Worm (Caenorhabditis elegans) whole organism, mixed stage, embryonic: ENCODE data around the gene srsx-19.

Experiments used
- M03D4.4 ChIP-seq: sonication (generic microtip); optimal IDR thresholded peaks from 2 replicates; lab custom pipeline; 2017; ENCODE audit warnings: mild to moderate bottlenecking, missing genetic modification characterization, missing compliant biosample characterization
- ceh-39 ChIP-seq: fragments of 150-350 bp; optimal IDR thresholded peaks from 2 replicates; lab custom pipeline; 2014; ENCODE audit warnings: missing biosample characterization, missing genetic modification characterization
- ceh-43 ChIP-seq: fragments of 200-800 bp; sonication (Bioruptor generic); optimal IDR thresholded peaks from 2 replicates; lab custom pipeline; 2018; ENCODE audit warnings: mild to moderate bottlenecking, missing genetic modification characterization, moderate library complexity, missing compliant biosample characterization
- ceh-83 ChIP-seq: fragments of 200-800 bp; sonication (Bioruptor generic); optimal IDR thresholded peaks from 2 replicates; lab custom pipeline; 2018; ENCODE audit warnings: mild to moderate bottlenecking, missing genetic modification characterization, missing compliant biosample characterization
- ces-1 ChIP-seq: fragments of 150-350 bp; optimal IDR thresholded peaks from 2 replicates; lab custom pipeline; 2014; ENCODE audit warnings: missing biosample characterization, missing genetic modification reagents, missing genetic modification characterization
- cnd-1 ChIP-seq: fragments of 200-800 bp; sonication (Bioruptor generic); optimal IDR thresholded peaks from 2 replicates; lab custom pipeline; 2018; ENCODE audit warnings: mild to moderate bottlenecking, missing genetic modification characterization, missing compliant biosample characterization
- drap-1 ChIP-seq: fragments of 200-800 bp; sonication (Bioruptor generic); optimal IDR thresholded peaks from 3 replicates; lab custom pipeline; 2018; ENCODE audit warnings: mild to moderate bottlenecking, missing genetic modification characterization, missing compliant biosample characterization
- elt-1 ChIP-seq: sonication (generic microtip); optimal IDR thresholded peaks from 2 replicates; lab custom pipeline; 2017; ENCODE audit warnings: missing genetic modification characterization, mild to moderate bottlenecking, missing compliant biosample characterization, antibody characterized with exemption, moderate library complexity, borderline replicate concordance; ENCODE audit not compliant: insufficient read depth
- flh-1 ChIP-seq: fragments of 200-800 bp; sonication (Bioruptor generic); optimal IDR thresholded peaks from 2 replicates; lab custom pipeline; 2018; ENCODE audit warnings: mild to moderate bottlenecking, missing genetic modification characterization, moderate library complexity, missing compliant biosample characterization
- ham-2 ChIP-seq: fragments of 200-800 bp; sonication (Bioruptor generic); optimal IDR thresholded peaks from 2 replicates; lab custom pipeline; 2018; ENCODE audit warnings: mild to moderate bottlenecking, missing genetic modification characterization, missing compliant biosample characterization
- hlh-1 ChIP-seq: fragments of 150-350 bp; optimal IDR thresholded peaks from 2 replicates; lab custom pipeline; 2014; ENCODE audit warnings: missing biosample characterization, missing genetic modification reagents, missing genetic modification characterization
- lin-13 ChIP-seq: fragments of 150-350 bp; optimal IDR thresholded peaks from 2 replicates; lab custom pipeline; 2014; ENCODE audit warnings: missing biosample characterization, missing genetic modification characterization
- lin-32 ChIP-seq: fragments of 200-800 bp; sonication (Bioruptor generic); optimal IDR thresholded peaks from 2 replicates; lab custom pipeline; 2018; ENCODE audit warnings: mild to moderate bottlenecking, missing genetic modification characterization, missing compliant biosample characterization
- lsy-2 ChIP-seq: fragments of 150-350 bp; optimal IDR thresholded peaks from 2 replicates; lab custom pipeline; 2014; ENCODE audit warnings: missing biosample characterization, missing genetic modification characterization
- mab-5 ChIP-seq: fragments of 150-350 bp; optimal IDR thresholded peaks from 2 replicates; lab custom pipeline; 2014; ENCODE audit warnings: missing biosample characterization, missing genetic modification characterization
- mep-1 ChIP-seq: fragments of 150-350 bp; optimal IDR thresholded peaks from 2 replicates; lab custom pipeline; 2017; ENCODE audit warnings: missing biosample characterization, missing genetic modification reagents, missing genetic modification characterization, inconsistent platforms
- mls-2 ChIP-seq: sonication (generic microtip); optimal IDR thresholded peaks from 2 replicates; lab custom pipeline; 2016; ENCODE audit warnings: mild to moderate bottlenecking, missing genetic modification characterization, moderate library complexity, missing compliant biosample characterization
- nhr-2 ChIP-seq: fragments of 150-350 bp; optimal IDR thresholded peaks from 2 replicates; lab custom pipeline; 2014; ENCODE audit warnings: missing biosample characterization, missing genetic modification characterization
- nhr-28 ChIP-seq: fragments of 150-350 bp; optimal IDR thresholded peaks from 2 replicates; lab custom pipeline; 2014; ENCODE audit warnings: missing biosample characterization, missing genetic modification characterization
- nhr-76 ChIP-seq: sonication (generic microtip); optimal IDR thresholded peaks from 2 replicates; lab custom pipeline; 2017; ENCODE audit warnings: missing biosample characterization, missing genetic modification characterization
- pha-4 ChIP-seq: fragments of 150-350 bp; optimal IDR thresholded peaks from 2 replicates; lab custom pipeline; 2018; ENCODE audit warnings: missing biosample characterization, missing genetic modification reagents, missing genetic modification characterization
- sem-2 ChIP-seq: fragments of 200-800 bp; sonication (Bioruptor generic); optimal IDR thresholded peaks from 2 replicates; lab custom pipeline; 2018; ENCODE audit warnings: mild to moderate bottlenecking, missing genetic modification characterization, missing compliant biosample characterization
- snpc-4 ChIP-seq: fragments of 150-350 bp; optimal IDR thresholded peaks from 2 replicates; lab custom pipeline; 2014; ENCODE audit warnings: missing biosample characterization, missing genetic modification characterization
- sptf-1 ChIP-seq: sonication (generic microtip); optimal IDR thresholded peaks from 2 replicates; lab custom pipeline; 2017; ENCODE audit warnings: mild to moderate bottlenecking, missing genetic modification characterization, moderate library complexity, missing compliant biosample characterization
- tbx-8 ChIP-seq: fragments of 200-800 bp; sonication (Bioruptor generic); optimal IDR thresholded peaks from 2 replicates; lab custom pipeline; 2018; ENCODE audit warnings: mild to moderate bottlenecking, missing genetic modification characterization, moderate library complexity, missing compliant biosample characterization
- unc-120 ChIP-seq: sonication (generic microtip); optimal IDR thresholded peaks from 2 replicates; lab custom pipeline; 2017; ENCODE audit warnings: missing genetic modification characterization, missing compliant biosample characterization; ENCODE audit not compliant: poor library complexity, severe bottlenecking
- unc-62 ChIP-seq: fragments of 150-350 bp; optimal IDR thresholded peaks from 2 replicates; lab custom pipeline; 2014; ENCODE audit warnings: missing biosample characterization, missing genetic modification reagents, missing genetic modification characterization
- zip-8 ChIP-seq: fragments of 150-350 bp; optimal IDR thresholded peaks from 2 replicates; lab custom pipeline; 2014; ENCODE audit warnings: missing biosample characterization, missing genetic modification characterization
- ztf-11 ChIP-seq: fragments of 150-350 bp; optimal IDR thresholded peaks from 2 replicates; lab custom pipeline; 2014; ENCODE audit warnings: missing biosample characterization, missing genetic modification characterization

The srsx-19 gene

DNA sequence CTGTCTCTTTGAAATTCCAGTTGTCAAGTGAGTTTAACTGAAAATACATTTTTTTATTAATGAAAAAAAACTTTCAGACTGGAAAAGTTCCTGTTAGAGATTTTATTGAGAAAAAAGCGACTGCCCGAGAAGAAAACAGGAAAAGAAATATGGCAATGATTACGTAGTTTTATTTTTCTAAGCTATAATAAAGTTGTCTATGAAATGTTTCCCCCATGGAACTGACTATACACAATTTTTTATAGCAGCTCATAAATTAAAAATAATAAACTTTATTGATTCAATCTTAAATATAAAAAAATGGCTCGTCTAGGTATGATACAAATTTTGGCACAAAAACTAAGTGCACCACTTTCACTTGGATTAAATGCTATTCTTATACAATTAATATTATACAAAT, 15.0 kb downstream of the srsx-19 start, which contains the start of gene C06B3.1:
Gene C06B3.1 (plus strand): TSS at position 301 of the 400 bp plus-strand sequence.
- TF ChIP-seq ham-2 (GFP tag; lab: Kevin White, UChicago) (no peak), drap-1 (GFP tag; lab: Kevin White, UChicago) (no peak), mls-2 (tag; lab: Kevin White, UChicago) (no peak), nhr-28 (tag; lab: Kevin White, UChicago) (no peak), sptf-1 (no peak), ceh-39 (tag; lab: Kevin White, UChicago) (no peak), lin-32 (GFP tag; lab: Kevin White, UChicago) (no peak), ces-1 (no peak)

DNA sequence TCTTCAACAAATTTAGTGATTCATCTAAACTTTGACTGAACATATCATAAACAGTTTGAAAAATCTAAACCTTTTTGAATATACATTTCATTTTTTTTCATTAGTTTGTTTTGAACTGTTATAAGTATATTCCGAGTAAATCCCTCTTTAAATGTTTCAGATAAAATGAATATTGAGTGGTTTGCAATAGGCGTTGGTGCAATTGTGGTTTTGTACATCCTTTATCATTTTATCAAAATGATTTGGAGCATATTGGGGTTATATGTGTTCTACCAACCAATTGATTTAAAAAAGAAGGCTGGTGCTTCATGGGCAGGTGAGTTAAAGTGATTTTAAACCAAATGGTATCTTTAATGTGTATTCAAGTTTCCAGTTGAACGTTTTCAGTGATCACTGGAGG, 17.0 kb downstream of the srsx-19 start, which contains the start of gene stdh-3:
Gene stdh-3 (plus strand): TSS at position 166 of the 400 bp plus-strand sequence.
- no peak for TF ChIP-seq unc-120 (tag; lab: Kevin White, UChicago)
- TF ChIP-seq pha-4 (tag; lab: Kevin White, UChicago) = no peak
- TF ChIP-seq M03D4.4 (tag; lab: Kevin White, UChicago) = no peak
- TF ChIP-seq ztf-11 (tag; lab: Kevin White, UChicago) = no peak

- peak; percentile 79 for TF ChIP-seq ces-1
- no peak for TF ChIP-seq nhr-76 (tag; lab: Kevin White, UChicago)
Observed at ce11 chrV:13906166-13906565, 18.7 kb downstream of the srsx-19 start, which contains the start of gene stdh-1. Gene stdh-1, plus strand, starts transcription at chrV:13906492.

DNA sequence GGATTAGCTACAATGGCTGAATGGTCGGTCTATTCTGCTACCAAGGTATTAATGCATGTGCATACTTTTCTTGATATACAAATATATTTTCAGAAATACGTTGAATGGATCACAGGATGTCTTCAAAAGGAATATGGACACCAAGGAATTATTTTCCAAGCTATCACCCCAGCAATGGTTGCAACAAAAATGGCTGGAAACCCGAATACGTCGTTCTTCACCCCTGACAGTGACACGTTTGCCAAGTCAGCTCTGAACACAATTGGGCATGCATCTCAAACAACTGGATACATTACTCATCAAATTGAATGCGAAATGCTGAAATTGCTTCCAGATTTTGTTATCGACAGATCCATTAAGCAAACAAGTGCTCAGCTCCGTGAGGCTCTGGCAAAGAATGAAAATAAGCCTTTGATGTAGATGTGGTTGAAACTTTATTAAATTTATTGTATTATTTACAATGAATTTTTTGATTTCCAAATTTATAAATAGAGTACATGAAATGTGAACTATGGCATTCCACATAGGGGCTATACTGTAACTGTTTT, 20.2 kb downstream of the srsx-19 start:
- TF ChIP-seq unc-62 (GFP tag; lab: Kevin White, UChicago) (no peak), tbx-8 (GFP tag; lab: Kevin White, UChicago) (no peak), drap-1 (GFP tag; lab: Kevin White, UChicago) (no peak), lin-13 (no peak), sem-2 (GFP tag; lab: Kevin White, UChicago) (no peak)

ce11 chrV:13908120-13908915, 20.9 kb downstream of the srsx-19 start:
- TF ChIP-seq hlh-1 (tag; lab: Kevin White, UChicago) (no peak), ceh-83 (GFP tag; lab: Kevin White, UChicago) (no peak), snpc-4 (no peak), zip-8 (tag; lab: Kevin White, UChicago) (no peak), drap-1 (GFP tag; lab: Kevin White, UChicago) (no peak), lin-32 (GFP tag; lab: Kevin White, UChicago) (no peak), mab-5 (no peak), mep-1 (tag; lab: Kevin White, UChicago) (no peak), lsy-2 (no peak), mls-2 (tag; lab: Kevin White, UChicago) (no peak), nhr-2 (no peak), ceh-39 (tag; lab: Kevin White, UChicago) (no peak), sem-2 (GFP tag; lab: Kevin White, UChicago) (no peak), ztf-11 (tag; lab: Kevin White, UChicago) (no peak), M03D4.4 (tag; lab: Kevin White, UChicago) (no peak)

DNA sequence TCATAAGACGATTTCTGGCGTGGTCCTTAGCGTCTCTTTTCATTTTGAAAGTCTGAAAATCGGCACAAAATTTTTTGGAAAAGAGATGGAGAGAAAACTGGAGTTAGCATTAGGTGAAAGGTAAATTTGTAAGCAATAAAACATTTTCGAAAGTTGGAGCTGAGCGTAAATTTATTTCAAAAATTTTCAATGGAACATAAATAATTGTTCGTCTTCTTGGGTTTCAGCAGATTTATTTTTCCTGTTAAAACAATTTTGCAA, 21.4 kb downstream of the srsx-19 start, which contains the start of gene C06B3.6:
Gene C06B3.6 (minus strand): TSS at position 52 of the 261 bp plus-strand sequence.
- no peak for TF ChIP-seq mab-5
- TF ChIP-seq ceh-83 (GFP tag; lab: Kevin White, UChicago) = no peak
- TF ChIP-seq unc-62 (GFP tag; lab: Kevin White, UChicago) = no peak
- no peak for TF ChIP-seq elt-1 (tag; lab: Kevin White, UChicago)
- TF ChIP-seq unc-120 (tag; lab: Kevin White, UChicago) = no peak
- no peak for TF ChIP-seq snpc-4
- no peak for TF ChIP-seq lin-13
- no peak for TF ChIP-seq ceh-39 (tag; lab: Kevin White, UChicago)
- no peak for TF ChIP-seq tbx-8 (GFP tag; lab: Kevin White, UChicago)
- TF ChIP-seq sem-2 (GFP tag; lab: Kevin White, UChicago) = no peak
- no peak for TF ChIP-seq flh-1 (GFP tag; lab: Kevin White, UChicago)
- TF ChIP-seq pha-4 (tag; lab: Kevin White, UChicago) = no peak
- no peak for TF ChIP-seq cnd-1 (tag; lab: Kevin White, UChicago)
- no peak for TF ChIP-seq ceh-43 (GFP tag; lab: Kevin White, UChicago)
- TF ChIP-seq ces-1 = no peak
- TF ChIP-seq, all 35 proteins: peak for 0
